Worm (Caenorhabditis elegans) whole organism, L1 larva: Measurements from ENCODE around the gene pfd-2.

Experiments
- C04F5.9 ChIP-seq: sonication (generic microtip); optimal IDR thresholded peaks from 2 replicates; lab custom pipeline; 2016; ENCODE audit warnings: missing genetic modification characterization, missing compliant biosample characterization
- C16A3.4 ChIP-seq: fragments of 150-350 bp; optimal IDR thresholded peaks from 2 replicates; lab custom pipeline; 2014; ENCODE audit warnings: missing biosample characterization, missing genetic modification characterization
- F16B12.6 ChIP-seq: fragments of 150-350 bp; optimal IDR thresholded peaks from 2 replicates; lab custom pipeline; 2014; ENCODE audit warnings: missing biosample characterization, missing genetic modification characterization
- Y116A8C.19 ChIP-seq: sonication (generic microtip); optimal IDR thresholded peaks from 2 replicates; lab custom pipeline; 2016; ENCODE audit warnings: missing compliant biosample characterization, missing genetic modification characterization, borderline replicate concordance
- aly-2 ChIP-seq: fragments of 150-350 bp; optimal IDR thresholded peaks from 2 replicates; lab custom pipeline; 2014; ENCODE audit warnings: missing biosample characterization, missing genetic modification characterization
- blmp-1 ChIP-seq: fragments of 150-350 bp; optimal IDR thresholded peaks from 2 replicates; lab custom pipeline; 2014; ENCODE audit warnings: missing biosample characterization, missing genetic modification characterization
- ceh-63 ChIP-seq: fragments of 200-800 bp; sonication (Bioruptor generic); optimal IDR thresholded peaks from 2 replicates; lab custom pipeline; 2018; ENCODE audit warnings: mild to moderate bottlenecking, missing genetic modification characterization, missing compliant biosample characterization
- ceh-82 ChIP-seq, 3 experiments: fragments of 150-350 bp in 1 of 3; sonication (generic microtip) in 2 of 3; optimal IDR thresholded peaks; 2 replicates each; lab custom pipeline; 2014 to 2017; ENCODE audit warnings: missing biosample characterization in 3 of 3, missing genetic modification characterization in 3 of 3
- ceh-88 ChIP-seq: fragments of 200-800 bp; sonication (Bioruptor generic); IDR thresholded peaks from 2 replicates; pipeline ENCODE4 v1.3.6; 2022; ENCODE audit warnings: missing genetic modification characterization, missing compliant biosample characterization
- dsc-1 ChIP-seq: sonication (generic microtip); optimal IDR thresholded peaks from 2 replicates; lab custom pipeline; 2016; ENCODE audit warnings: mild to moderate bottlenecking, missing genetic modification characterization, missing compliant biosample characterization
- efl-1 ChIP-seq, 4 experiments: fragments of 150-350 bp; optimal IDR thresholded peaks in 3 of 4; peaks in 1 of 4; 1 replicate in 1 of 4; 2 replicates in 3 of 4; lab custom pipeline; 2014; ENCODE audit warnings: missing biosample characterization in 2 of 4, missing genetic modification characterization in 2 of 4, missing genetic modification reagents in 2 of 4
- egl-27 ChIP-seq, 2 experiments: fragments of 150-350 bp in 1 of 2; sonication (generic microtip); optimal IDR thresholded peaks; 3 replicates each; lab custom pipeline; 2017 to 2018; ENCODE audit warnings: missing biosample characterization in 2 of 2, missing genetic modification characterization in 2 of 2, missing genetic modification reagents in 2 of 2
- elt-2 ChIP-seq: sonication (generic microtip); optimal IDR thresholded peaks from 2 replicates; lab custom pipeline; 2016; ENCODE audit warnings: missing genetic modification characterization, mild to moderate bottlenecking, inconsistent platforms, missing compliant biosample characterization, missing genetic modification reagents
- ets-5 ChIP-seq: fragments of 200-800 bp; sonication (Bioruptor generic); IDR thresholded peaks from 2 replicates; pipeline ENCODE4 v1.3.6; 2022; ENCODE audit warnings: missing genetic modification characterization, missing compliant biosample characterization
- fkh-10 ChIP-seq: sonication (generic microtip); optimal IDR thresholded peaks from 2 replicates; lab custom pipeline; 2017; ENCODE audit warnings: missing biosample characterization, missing genetic modification reagents, missing genetic modification characterization
- fkh-8 ChIP-seq: sonication (generic microtip); optimal IDR thresholded peaks from 2 replicates; lab custom pipeline; 2016; ENCODE audit warnings: mild to moderate bottlenecking, missing genetic modification characterization, missing compliant biosample characterization
- fos-1 ChIP-seq: fragments of 150-350 bp; optimal IDR thresholded peaks from 2 replicates; lab custom pipeline; 2014; ENCODE audit warnings: missing biosample characterization, missing genetic modification characterization
- hlh-17 ChIP-seq: fragments of 200-800 bp; sonication (Bioruptor generic); optimal IDR thresholded peaks from 2 replicates; lab custom pipeline; 2018; ENCODE audit warnings: missing genetic modification characterization, mild to moderate bottlenecking, missing compliant biosample characterization, moderate library complexity, borderline replicate concordance
- hlh-4 ChIP-seq: sonication (generic microtip); optimal IDR thresholded peaks from 2 replicates; lab custom pipeline; 2016; ENCODE audit warnings: mild to moderate bottlenecking, missing genetic modification characterization, missing compliant biosample characterization
- hpl-2 ChIP-seq: fragments of 150-350 bp; optimal IDR thresholded peaks from 2 replicates; lab custom pipeline; 2014; ENCODE audit warnings: missing biosample characterization, missing genetic modification reagents, missing genetic modification characterization
- isw-1 ChIP-seq: fragments of 200-800 bp; sonication (Bioruptor generic); IDR thresholded peaks from 2 replicates; pipeline ENCODE4 v1.3.6; 2022; ENCODE audit warnings: missing genetic modification characterization, missing compliant biosample characterization
- jun-1 ChIP-seq: fragments of 150-350 bp; optimal IDR thresholded peaks from 2 replicates; lab custom pipeline; 2014; ENCODE audit warnings: missing biosample characterization, missing genetic modification reagents, missing genetic modification characterization
- lin-14 ChIP-seq: fragments of 200-800 bp; sonication (Bioruptor generic); optimal IDR thresholded peaks from 2 replicates; lab custom pipeline; 2018; ENCODE audit warnings: mild to moderate bottlenecking, missing genetic modification characterization, moderate library complexity, missing compliant biosample characterization
- lin-35 ChIP-seq, 2 experiments: fragments of 150-350 bp; optimal IDR thresholded peaks; 2 replicates each; lab custom pipeline; 2014; ENCODE audit warnings: missing biosample characterization in 2 of 2, missing genetic modification characterization in 2 of 2, missing genetic modification reagents in 2 of 2
- lsy-2 ChIP-seq, 2 experiments: fragments of 150-350 bp; optimal IDR thresholded peaks; 2 replicates each; lab custom pipeline; 2014; ENCODE audit warnings: missing biosample characterization in 2 of 2, missing genetic modification characterization in 2 of 2
- mab-9 ChIP-seq: fragments of 200-800 bp; sonication (Bioruptor generic); IDR thresholded peaks from 2 replicates; pipeline ENCODE4 v1.3.6; 2022; ENCODE audit warnings: missing genetic modification reagents, missing genetic modification characterization, missing compliant biosample characterization
- mep-1 ChIP-seq: fragments of 150-350 bp; optimal IDR thresholded peaks from 2 replicates; lab custom pipeline; 2014; ENCODE audit warnings: missing biosample characterization, missing genetic modification characterization
- nhr-12 ChIP-seq: sonication (generic microtip); optimal IDR thresholded peaks from 2 replicates; lab custom pipeline; 2017; ENCODE audit warnings: missing biosample characterization, missing genetic modification characterization
- nhr-19 ChIP-seq: fragments of 200-800 bp; sonication (Bioruptor generic); conservative IDR thresholded peaks from 2 replicates; pipeline ENCODE4 v1.3.6; 2022; ENCODE audit warnings: missing genetic modification characterization, missing compliant biosample characterization
- nhr-20 ChIP-seq: sonication (generic microtip); optimal IDR thresholded peaks from 2 replicates; lab custom pipeline; 2016; ENCODE audit warnings: mild to moderate bottlenecking, missing genetic modification characterization, missing compliant biosample characterization
- nhr-237 ChIP-seq: fragments of 150-350 bp; optimal IDR thresholded peaks from 2 replicates; lab custom pipeline; 2014; ENCODE audit warnings: missing biosample characterization, missing genetic modification characterization
- nhr-28 ChIP-seq: fragments of 150-350 bp; optimal IDR thresholded peaks from 2 replicates; lab custom pipeline; 2014; ENCODE audit warnings: missing biosample characterization, missing genetic modification characterization
- nhr-47 ChIP-seq: sonication (generic microtip); optimal IDR thresholded peaks from 2 replicates; lab custom pipeline; 2016; ENCODE audit warnings: mild to moderate bottlenecking, missing genetic modification characterization, moderate library complexity, missing compliant biosample characterization
- nhr-71 ChIP-seq: sonication (generic microtip); optimal IDR thresholded peaks from 2 replicates; lab custom pipeline; 2016; ENCODE audit warnings: mild to moderate bottlenecking, missing genetic modification characterization, moderate library complexity, missing compliant biosample characterization
- nhr-76 ChIP-seq: sonication (generic microtip); optimal IDR thresholded peaks from 2 replicates; lab custom pipeline; 2017; ENCODE audit warnings: missing biosample characterization, missing genetic modification characterization
- nhr-77 ChIP-seq: fragments of 150-350 bp; optimal IDR thresholded peaks from 2 replicates; lab custom pipeline; 2014; ENCODE audit warnings: missing biosample characterization, missing genetic modification characterization
- pag-3 ChIP-seq: sonication (generic microtip); optimal IDR thresholded peaks from 2 replicates; lab custom pipeline; 2017; ENCODE audit warnings: missing genetic modification characterization, mild to moderate bottlenecking, missing compliant biosample characterization, antibody characterized with exemption, borderline replicate concordance; ENCODE audit not compliant: insufficient read depth
- pax-3 ChIP-seq: fragments of 200-800 bp; sonication (Bioruptor generic); optimal IDR thresholded peaks from 2 replicates; lab custom pipeline; 2018; ENCODE audit warnings: mild to moderate bottlenecking, missing genetic modification characterization, moderate library complexity, missing compliant biosample characterization
- pqm-1 ChIP-seq: sonication (generic microtip); optimal IDR thresholded peaks from 3 replicates; lab custom pipeline; 2017; ENCODE audit warnings: missing biosample characterization, missing genetic modification characterization
- snpc-4 ChIP-seq: fragments of 150-350 bp; optimal IDR thresholded peaks from 2 replicates; lab custom pipeline; 2014; ENCODE audit warnings: missing biosample characterization, missing genetic modification characterization
- snu-23 ChIP-seq: sonication (generic microtip); optimal IDR thresholded peaks from 2 replicates; lab custom pipeline; 2016; ENCODE audit warnings: missing genetic modification characterization, missing compliant biosample characterization
- swsn-7 ChIP-seq: sonication (generic microtip); optimal IDR thresholded peaks from 2 replicates; lab custom pipeline; 2016; ENCODE audit warnings: missing genetic modification characterization, missing compliant biosample characterization
- unc-30 ChIP-seq: sonication (generic microtip); optimal IDR thresholded peaks from 2 replicates; lab custom pipeline; 2017; ENCODE audit warnings: missing biosample characterization, missing genetic modification characterization
- unc-98 ChIP-seq: fragments of 200-800 bp; sonication (Bioruptor generic); IDR thresholded peaks from 2 replicates; pipeline ENCODE4 v1.3.6; 2022; ENCODE audit warnings: missing genetic modification characterization, missing compliant biosample characterization
- vab-15 ChIP-seq: sonication (generic microtip); optimal IDR thresholded peaks from 2 replicates; lab custom pipeline; 2017; ENCODE audit warnings: missing genotype, mild to moderate bottlenecking, missing genetic modification characterization, missing compliant biosample characterization
- xbp-1 ChIP-seq: sonication (generic microtip); optimal IDR thresholded peaks from 2 replicates; lab custom pipeline; 2016; ENCODE audit warnings: missing genetic modification characterization, missing compliant biosample characterization
- ztf-11 ChIP-seq, 2 experiments: sonication (generic microtip); optimal IDR thresholded peaks; 2 replicates each; lab custom pipeline; 2016 to 2017; ENCODE audit warnings: missing genetic modification characterization in 2 of 2, missing biosample characterization in 1 of 2, missing compliant biosample characterization in 1 of 2
- ztf-4 ChIP-seq: fragments of 150-350 bp; optimal IDR thresholded peaks from 2 replicates; lab custom pipeline; 2014; ENCODE audit warnings: missing biosample characterization, missing genetic modification characterization

pfd-2 gene

DNA sequence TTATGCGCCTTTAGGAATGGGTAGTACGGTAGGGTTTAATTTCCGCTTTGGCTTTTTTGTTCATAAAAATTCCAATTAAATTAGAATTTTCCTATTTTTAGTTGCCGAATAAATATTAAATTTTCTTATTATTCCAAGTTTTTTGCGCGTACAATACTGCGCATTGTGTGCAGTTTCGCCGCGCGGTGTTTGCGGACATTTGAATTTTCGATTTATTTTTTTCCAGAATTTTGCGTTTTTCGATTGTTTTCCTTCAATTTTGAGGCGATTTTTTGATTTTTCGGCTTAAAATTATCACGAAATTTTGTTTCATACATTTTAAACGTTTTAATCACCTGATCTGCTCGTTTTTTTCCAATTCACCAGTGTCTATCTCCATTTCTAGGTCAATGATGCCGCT, 3.6 kb upstream of the pfd-2 start, which contains the start of gene H20J04.6 (continued):
- TF ChIP-seq nhr-47 (tag; lab: Kevin White, UChicago): no peak
- TF ChIP-seq blmp-1 (tag; lab: Kevin White, UChicago): peak; percentile 30
- TF ChIP-seq nhr-237 (tag; lab: Kevin White, UChicago): no peak
- no peak for TF ChIP-seq elt-2 (tag; lab: Kevin White, UChicago)
- TF ChIP-seq aly-2 (tag; lab: Kevin White, UChicago): no peak
- no peak for TF ChIP-seq egl-27 (tag; optimal IDR thresholded peaks at IDR 0.05; lab: Kevin White, UChicago)
- TF ChIP-seq lsy-2 (tag; optimal IDR thresholded peaks at IDR 0.05; lab: Kevin White, UChicago): peak; percentile 48
- TF ChIP-seq swsn-7 (tag; lab: Kevin White, UChicago): peak; percentile 34
- no peak for TF ChIP-seq ztf-4 (tag; lab: Kevin White, UChicago)
- TF ChIP-seq lin-35 (GFP tag; optimal IDR thresholded peaks at IDR 0.05; lab: Kevin White, UChicago): peak; percentile 13 to 30
- no peak for TF ChIP-seq nhr-28 (tag; lab: Kevin White, UChicago)
- no peak for TF ChIP-seq snu-23 (GFP tag; lab: Kevin White, UChicago)
- no peak for TF ChIP-seq C16A3.4
- TF ChIP-seq unc-30: no peak
- no peak for TF ChIP-seq pqm-1 (tag; lab: Kevin White, UChicago)
- no peak for TF ChIP-seq hpl-2 (GFP tag; lab: Kevin White, UChicago)
- TF ChIP-seq unc-98 (GFP tag; lab: Robert Waterston, UW): no peak
- TF ChIP-seq isw-1: no peak
- no peak for TF ChIP-seq nhr-12 (tag; lab: Kevin White, UChicago)
- TF ChIP-seq ztf-11 (tag; optimal IDR thresholded peaks at IDR 0.05; lab: Kevin White, UChicago): no peak
- peak; percentile 23 to 52 for TF ChIP-seq efl-1 (optimal IDR thresholded peaks at IDR 0.05; lab: Kevin White, UChicago)
- peak; percentile 56 to 94 for TF ChIP-seq efl-1 (GFP tag; optimal IDR thresholded peaks at IDR 0.05 in 1 of 2; lab: Kevin White, UChicago)
- no peak for TF ChIP-seq Y116A8C.19 (tag; lab: Kevin White, UChicago)
- no peak for TF ChIP-seq nhr-77 (tag; lab: Kevin White, UChicago)
- no peak for TF ChIP-seq fos-1
- peak; percentile 29 for TF ChIP-seq C04F5.9
- peak; percentile 47 for TF ChIP-seq mep-1
- no peak for TF ChIP-seq nhr-20 (tag; lab: Kevin White, UChicago)
- TF ChIP-seq ets-5: no peak
- TF ChIP-seq nhr-71 (tag; lab: Kevin White, UChicago): no peak
- TF ChIP-seq nhr-76 (tag; lab: Kevin White, UChicago): no peak
- TF ChIP-seq lin-14: no peak
- no peak for TF ChIP-seq hlh-17 (GFP tag; lab: Kevin White, UChicago)
- peak; percentile 88 for TF ChIP-seq F16B12.6 (tag; lab: Kevin White, UChicago)
- no peak for TF ChIP-seq vab-15 (tag; lab: Kevin White, UChicago)
- TF ChIP-seq hlh-4 (tag; lab: Kevin White, UChicago): no peak
- TF ChIP-seq xbp-1 (tag; lab: Kevin White, UChicago): peak; percentile 17
- no peak for TF ChIP-seq snpc-4 (tag; lab: Kevin White, UChicago)
- no peak for TF ChIP-seq ceh-82 (tag; optimal IDR thresholded peaks at IDR 0.05; lab: Kevin White, UChicago)

- TF ChIP-seq pqm-1 (tag; lab: Kevin White, UChicago) (no peak), efl-1 (optimal IDR thresholded peaks at IDR 0.05; lab: Kevin White, UChicago) (no peak), efl-1 (GFP tag; optimal IDR thresholded peaks at IDR 0.05 in 1 of 2; lab: Kevin White, UChicago) (peak in 1 of 2 experiments; percentile 21), hpl-2 (GFP tag; lab: Kevin White, UChicago) (no peak)
- TF ChIP-seq, all 84 proteins: peak for 1
Measured at ce11 chrII:4324061-4324460, 2.5 kb upstream of the pfd-2 start, which contains the start of gene mog-2. mog-2 (plus strand) TSS chrII:4324361.

ce11 chrII:4328716-4329115, 2.2 kb downstream of the pfd-2 start, which contains the start of gene H20J04.4:
H20J04.4 (plus strand) TSS chrII:4329016.
- TF ChIP-seq nhr-19: no peak
- TF ChIP-seq pax-3: no peak
- TF ChIP-seq ceh-88: no peak
- TF ChIP-seq ceh-63 (GFP tag; lab: Kevin White, UChicago): no peak
- no peak for TF ChIP-seq nhr-20 (tag; lab: Kevin White, UChicago)
- TF ChIP-seq mep-1: no peak
- TF ChIP-seq swsn-7 (tag; lab: Kevin White, UChicago): no peak
- no peak for TF ChIP-seq mab-9 (GFP tag; lab: Robert Waterston, UW)
- TF ChIP-seq jun-1 (tag; lab: Kevin White, UChicago): no peak
- no peak for TF ChIP-seq C16A3.4
- no peak for TF ChIP-seq pag-3 (tag; lab: Kevin White, UChicago)
- TF ChIP-seq fkh-8 (tag; lab: Kevin White, UChicago): no peak
- TF ChIP-seq fkh-10 (GFP tag; lab: Kevin White, UChicago): no peak
- TF ChIP-seq dsc-1 (tag; lab: Kevin White, UChicago): no peak
